Worm (Caenorhabditis elegans): ENCODE measurements around the gene Y60A9.3.

- TF ChIP-seq snpc-4 (tag; optimal IDR thresholded peaks at IDR 0.05), result no peak
- no peak for TF ChIP-seq jun-1 (tag; optimal IDR thresholded peaks at IDR 0.05)
- TF ChIP-seq mep-1 (tag; optimal IDR thresholded peaks at IDR 0.05), result peak; percentile 62
Measured at ce11 chrX:14334151-14334550, 48.9 kb upstream of the Y60A9.3 start.
